Worm (Caenorhabditis elegans): ENCODE data around the gene F09E10.1.

Gene F09E10.1

DNA sequence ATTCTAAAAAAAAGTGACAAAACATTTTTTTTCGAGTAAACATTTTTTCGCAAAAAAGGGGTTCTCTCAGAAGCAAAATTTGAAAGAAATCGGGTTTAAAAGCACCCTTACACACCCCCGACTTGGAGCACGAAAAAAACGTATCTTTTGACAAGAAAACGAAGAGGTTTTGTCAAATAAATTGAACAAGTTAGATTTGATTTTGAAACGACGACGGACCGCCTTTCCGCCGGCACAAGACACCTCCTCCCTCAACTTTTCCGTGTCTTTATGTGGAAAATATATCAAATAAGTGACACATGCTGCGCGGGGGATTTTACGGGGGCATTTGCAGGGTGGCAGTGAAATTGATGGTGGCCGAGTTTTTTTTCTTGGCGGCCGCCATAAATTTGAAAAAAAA, 34.5 kb upstream of the F09E10.1 start:
- peak; percentile 79 for TF ChIP-seq fkh-10 (GFP tag; optimal IDR thresholded peaks at IDR 0.05)
- no peak for TF ChIP-seq ceh-9 (tag; optimal IDR thresholded peaks at IDR 0.05)

DNA sequence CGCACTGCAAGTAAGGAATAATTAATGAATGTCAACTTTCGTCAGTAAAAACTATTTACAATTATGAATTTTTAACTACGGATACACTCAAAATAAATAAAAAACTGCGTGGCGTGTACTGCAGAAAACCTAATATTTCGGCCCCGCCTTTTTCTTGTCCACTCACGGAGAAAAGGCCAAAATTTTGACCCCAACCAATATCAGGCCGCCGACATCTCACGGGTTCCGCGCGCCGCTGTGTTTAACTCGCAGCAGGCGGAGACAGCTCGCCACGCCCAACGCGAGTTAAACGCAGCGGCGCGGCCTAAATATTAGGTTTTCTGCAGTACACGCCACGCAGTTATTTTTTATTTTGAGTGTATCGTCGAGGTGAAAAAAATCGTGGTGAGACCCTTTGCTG, 31.4 kb upstream of the F09E10.1 start:
- TF ChIP-seq snpc-4 (tag; optimal IDR thresholded peaks at IDR 0.05): peak; percentile 10
- TF ChIP-seq lsy-12 (tag; optimal IDR thresholded peaks at IDR 0.05): no peak
- no peak for TF ChIP-seq unc-39 (tag; optimal IDR thresholded peaks at IDR 0.05)

DNA sequence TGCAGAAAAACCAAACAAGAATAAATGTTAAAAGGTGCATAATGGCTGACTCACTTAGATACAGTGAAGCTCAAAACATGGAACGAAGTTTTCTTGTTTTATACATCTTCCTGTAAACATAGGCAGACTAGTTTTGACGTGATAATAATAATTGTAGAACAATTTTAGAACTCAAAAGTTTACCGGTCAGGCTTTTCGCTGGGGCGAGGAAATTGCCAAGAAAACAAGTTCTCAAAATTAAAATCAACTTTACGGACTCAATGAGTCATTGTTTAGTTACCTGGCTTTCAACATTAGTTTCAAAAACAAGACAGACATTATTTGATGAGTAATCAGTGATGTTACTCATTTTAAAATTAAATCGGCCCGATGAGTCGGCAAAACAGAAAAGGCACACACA, 29.7 kb upstream of the F09E10.1 start, which contains the start of gene D1005.5:
Gene D1005.5, minus strand, starts transcription at position 101 of the 400 bp plus-strand sequence.
- TF ChIP-seq unc-62 (GFP tag; optimal IDR thresholded peaks at IDR 0.05) (no peak), elt-1 (tag; optimal IDR thresholded peaks at IDR 0.05) (no peak), fkh-2 (tag; optimal IDR thresholded peaks at IDR 0.05) (no peak), mdl-1 (tag; optimal IDR thresholded peaks at IDR 0.05) (no peak), nhr-23 (tag; optimal IDR thresholded peaks at IDR 0.05) (no peak), tbx-2 (tag; optimal IDR thresholded peaks at IDR 0.05) (no peak), snpc-4 (tag; optimal IDR thresholded peaks at IDR 0.05) (no peak), nhr-11 (tag; optimal IDR thresholded peaks at IDR 0.05) (no peak), ceh-9 (tag; optimal IDR thresholded peaks at IDR 0.05) (no peak), lsy-12 (tag; optimal IDR thresholded peaks at IDR 0.05) (no peak), lin-15B (tag; optimal IDR thresholded peaks at IDR 0.05) (no peak), zag-1 (tag; optimal IDR thresholded peaks at IDR 0.05) (no peak), fkh-10 (GFP tag; optimal IDR thresholded peaks at IDR 0.05) (no peak), pha-4 (tag; optimal IDR thresholded peaks at IDR 0.05) (no peak), ceh-82 (tag; optimal IDR thresholded peaks at IDR 0.05) (no peak)

DNA sequence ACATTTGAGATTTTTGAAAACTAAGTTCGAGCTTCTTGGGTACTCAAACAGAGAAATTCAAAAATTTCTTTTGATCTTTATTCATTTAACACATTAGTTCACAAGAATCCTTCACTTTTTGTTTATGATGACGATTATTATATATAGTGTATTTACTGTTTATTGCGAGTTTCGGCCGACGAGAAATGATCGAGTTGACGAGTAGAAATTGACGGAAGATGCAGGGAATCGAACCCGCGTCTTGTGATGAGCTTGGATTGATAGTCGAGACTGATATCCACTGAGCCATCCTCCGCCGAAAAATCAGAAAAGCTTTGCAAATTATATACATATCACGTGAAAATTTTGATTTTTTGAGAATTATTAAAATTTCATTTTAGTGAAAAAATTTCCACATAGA, 28.8 kb upstream of the F09E10.1 start:
- TF ChIP-seq fkh-10 (GFP tag; optimal IDR thresholded peaks at IDR 0.05) (no peak), nhr-67 (tag; optimal IDR thresholded peaks at IDR 0.05) (no peak)

DNA sequence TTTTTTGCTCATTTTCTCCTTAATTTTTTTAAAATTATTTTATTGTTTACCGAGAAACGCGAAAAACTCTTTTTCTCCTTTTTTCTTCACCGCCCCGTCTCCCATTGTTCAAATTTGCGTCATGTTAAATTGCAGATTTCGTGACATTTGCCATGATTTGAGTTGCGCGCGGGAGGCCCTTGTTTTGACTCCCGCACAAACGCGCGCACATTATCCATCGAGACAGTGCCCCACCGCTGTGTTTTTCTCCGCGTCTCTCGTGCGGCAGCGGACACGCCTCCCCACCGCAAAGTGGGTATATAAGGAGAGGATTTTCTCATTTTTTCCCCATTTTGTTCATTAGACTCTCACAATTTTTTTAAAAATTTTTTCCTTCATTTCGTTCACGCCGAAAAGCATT, 26.6 kb upstream of the F09E10.1 start:
- TF ChIP-seq unc-39 (tag; optimal IDR thresholded peaks at IDR 0.05): no peak
- no peak for TF ChIP-seq snpc-4 (tag; optimal IDR thresholded peaks at IDR 0.05)
- TF ChIP-seq nhr-23 (tag; optimal IDR thresholded peaks at IDR 0.05): no peak
- TF ChIP-seq ceh-28 (tag; optimal IDR thresholded peaks at IDR 0.05): no peak
- TF ChIP-seq nhr-77 (tag; optimal IDR thresholded peaks at IDR 0.05): no peak
- TF ChIP-seq daf-12 (tag; optimal IDR thresholded peaks at IDR 0.05): no peak
- no peak for TF ChIP-seq ZK546.5 (tag; optimal IDR thresholded peaks at IDR 0.05)
- no peak for TF ChIP-seq R02D3.7 (tag; optimal IDR thresholded peaks at IDR 0.05)
- TF ChIP-seq pqm-1 (tag; optimal IDR thresholded peaks at IDR 0.05): no peak
- no peak for TF ChIP-seq mml-1 (tag; optimal IDR thresholded peaks at IDR 0.05)
- TF ChIP-seq hmg-11 (tag; optimal IDR thresholded peaks at IDR 0.05): no peak
- TF ChIP-seq eor-1 (tag; optimal IDR thresholded peaks at IDR 0.05): no peak
- TF ChIP-seq skn-1 (tag; optimal IDR thresholded peaks at IDR 0.05): no peak
- TF ChIP-seq aly-2 (tag; optimal IDR thresholded peaks at IDR 0.05): no peak
- no peak for TF ChIP-seq egl-27 (tag; optimal IDR thresholded peaks at IDR 0.05)
- no peak for TF ChIP-seq sea-2 (GFP tag; optimal IDR thresholded peaks at IDR 0.05)
- TF ChIP-seq nhr-25 (tag; optimal IDR thresholded peaks at IDR 0.05): no peak
- no peak for TF ChIP-seq nhr-237 (tag; optimal IDR thresholded peaks at IDR 0.05)
- TF ChIP-seq nhr-76 (tag; optimal IDR thresholded peaks at IDR 0.05): no peak

DNA sequence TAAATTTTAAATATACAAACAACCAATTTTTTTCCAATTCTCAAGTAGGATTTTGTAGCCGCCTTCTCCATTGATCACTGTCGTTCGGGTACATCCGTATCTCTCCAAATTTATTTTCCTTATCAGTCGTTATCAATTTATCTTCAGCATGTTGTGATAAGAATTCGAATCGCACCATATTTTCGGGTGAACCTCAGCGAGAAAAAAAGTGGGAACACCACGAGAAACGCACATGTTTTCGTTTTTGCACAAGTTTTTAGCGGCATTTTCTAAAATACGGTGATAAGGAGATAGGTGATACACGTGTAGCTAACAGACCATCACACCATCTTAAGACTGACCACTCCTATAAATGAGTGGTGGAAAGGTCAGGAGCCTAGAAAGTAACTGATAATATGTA, 24.7 kb upstream of the F09E10.1 start:
- no peak for TF ChIP-seq pha-4 (tag; optimal IDR thresholded peaks at IDR 0.05)
- TF ChIP-seq egl-27 (tag; optimal IDR thresholded peaks at IDR 0.05): peak; percentile 26
- peak; percentile 92 for TF ChIP-seq pqm-1 (tag; optimal IDR thresholded peaks at IDR 0.05)
- no peak for TF ChIP-seq fos-1 (tag; optimal IDR thresholded peaks at IDR 0.05)
- peak; percentile 31 for TF ChIP-seq R02D3.7 (tag; optimal IDR thresholded peaks at IDR 0.05)
- no peak for TF ChIP-seq ztf-11 (tag; optimal IDR thresholded peaks at IDR 0.05)
- no peak for TF ChIP-seq nhr-237 (tag; optimal IDR thresholded peaks at IDR 0.05)
- TF ChIP-seq nhr-43 (tag; optimal IDR thresholded peaks at IDR 0.05; ENCODE audit: poor library complexity, severe bottlenecking): peak; percentile 65
- TF ChIP-seq nhr-77 (tag; optimal IDR thresholded peaks at IDR 0.05): no peak
- no peak for TF ChIP-seq lsy-12 (tag; optimal IDR thresholded peaks at IDR 0.05)
- no peak for TF ChIP-seq ZK546.5 (tag; optimal IDR thresholded peaks at IDR 0.05)
- TF ChIP-seq fkh-2 (tag; optimal IDR thresholded peaks at IDR 0.05): no peak
- TF ChIP-seq snpc-4 (tag; optimal IDR thresholded peaks at IDR 0.05): no peak
- peak; percentile 7 for TF ChIP-seq mdl-1 (tag; optimal IDR thresholded peaks at IDR 0.05)
- TF ChIP-seq fkh-10 (GFP tag; optimal IDR thresholded peaks at IDR 0.05): no peak
- TF ChIP-seq skn-1 (tag; optimal IDR thresholded peaks at IDR 0.05): no peak
- no peak for TF ChIP-seq zag-1 (tag; optimal IDR thresholded peaks at IDR 0.05)
- TF ChIP-seq nhr-28 (tag; optimal IDR thresholded peaks at IDR 0.05): no peak
- peak; percentile 58 for TF ChIP-seq nhr-23 (tag; optimal IDR thresholded peaks at IDR 0.05)
- no peak for TF ChIP-seq ama-1 (optimal IDR thresholded peaks at IDR 0.05)
- no peak for TF ChIP-seq nhr-11 (tag; optimal IDR thresholded peaks at IDR 0.05)
- no peak for TF ChIP-seq lin-15B (tag; optimal IDR thresholded peaks at IDR 0.05)
- peak; percentile 10 for TF ChIP-seq nfya-1 (tag; optimal IDR thresholded peaks at IDR 0.05; ENCODE audit: insufficient read depth)
- TF ChIP-seq jun-1 (tag; optimal IDR thresholded peaks at IDR 0.05): peak; percentile 74
- no peak for TF ChIP-seq nhr-76 (tag; optimal IDR thresholded peaks at IDR 0.05)
- no peak for TF ChIP-seq mml-1 (tag; optimal IDR thresholded peaks at IDR 0.05)
- TF ChIP-seq elt-3 (tag; optimal IDR thresholded peaks at IDR 0.05): peak; percentile 80 to 97 (median 91)
- TF ChIP-seq lin-39 (tag; optimal IDR thresholded peaks at IDR 0.05): no peak

Data from whole organism, L3 larva.